Worm (Caenorhabditis elegans): ENCODE measurements around the gene ntl-11.

ntl-11 gene

ce11 chrIV:15476369-15476768, 5.1 kb upstream of the ntl-11 start (continued):
- TF ChIP-seq rpc-1 (optimal IDR thresholded peaks at IDR 0.05), result peak; percentile 65
- TF ChIP-seq rpc-1 (tag; optimal IDR thresholded peaks at IDR 0.05), result peak; percentile 74
- peak; percentile 37 for TF ChIP-seq madf-10 (tag; optimal IDR thresholded peaks at IDR 0.05)
- TF ChIP-seq cebp-2 (GFP tag; IDR thresholded peaks at IDR 0.05), result no peak
- no peak for TF ChIP-seq let-526 (GFP tag; IDR thresholded peaks at IDR 0.05)
- TF ChIP-seq madf-8 (GFP tag; conservative IDR thresholded peaks at IDR 0.05), result no peak
- peak; percentile 15 for TF ChIP-seq nhr-80 (tag; optimal IDR thresholded peaks at IDR 0.05)
- peak; percentile 51 for TF ChIP-seq hmg-1.2 (GFP tag; IDR thresholded peaks at IDR 0.05)
- TF ChIP-seq nhr-90 (tag; optimal IDR thresholded peaks at IDR 0.05), result peak; percentile 61

- TF ChIP-seq ekl-4 (GFP tag; IDR thresholded peaks at IDR 0.05) (no peak), dpff-1 (tag; optimal IDR thresholded peaks at IDR 0.05) (no peak), nhr-80 (tag; optimal IDR thresholded peaks at IDR 0.05) (no peak), F23B12.7 (tag; optimal IDR thresholded peaks at IDR 0.05; ENCODE audit: insufficient read depth) (no peak), pbrm-1 (GFP tag; IDR thresholded peaks at IDR 0.05) (no peak), mel-28 (tag; optimal IDR thresholded peaks at IDR 0.05; ENCODE audit: borderline replicate concordance) (no peak), lir-1 (GFP tag; conservative IDR thresholded peaks at IDR 0.05) (no peak), nhr-27 (tag; optimal IDR thresholded peaks at IDR 0.05) (no peak), tbp1 (GFP tag; optimal IDR thresholded peaks at IDR 0.05) (no peak), ztf-22 (GFP tag; optimal IDR thresholded peaks at IDR 0.05) (no peak), attf-6 (GFP tag; IDR thresholded peaks at IDR 0.05) (no peak), nhr-90 (tag; optimal IDR thresholded peaks at IDR 0.05) (no peak), lin-54 (GFP tag; optimal IDR thresholded peaks at IDR 0.05) (no peak), nfyb-1 (GFP tag; IDR thresholded peaks at IDR 0.05) (no peak), F52B5.7 (tag; optimal IDR thresholded peaks at IDR 0.05) (no peak), snpc-4 (GFP tag; optimal IDR thresholded peaks at IDR 0.05) (no peak), snpc-4 (tag; optimal IDR thresholded peaks at IDR 0.05) (no peak), ceh-100 (GFP tag; IDR thresholded peaks at IDR 0.05) (no peak), egrh-3 (GFP tag; IDR thresholded peaks at IDR 0.05) (no peak), B0261.1 (tag; optimal IDR thresholded peaks at IDR 0.05) (no peak), tlf-1 (GFP tag; optimal IDR thresholded peaks at IDR 0.05) (no peak)
Measured at ce11 chrIV:15475829-15476228, 4.5 kb upstream of the ntl-11 start.

- TF ChIP-seq ceh-27 (GFP tag; optimal IDR thresholded peaks at IDR 0.05), result no peak
- peak; percentile 42; the same call in 1 of the 2 replicates for TF ChIP-seq D2030.7 (GFP tag; IDR thresholded peaks at IDR 0.05)
- peak; percentile 39 for TF ChIP-seq him-1 (tag; optimal IDR thresholded peaks at IDR 0.05)
- TF ChIP-seq pbrm-1 (GFP tag; IDR thresholded peaks at IDR 0.05), result peak; percentile 48; the same call in 1 of the 2 replicates
- peak; percentile 75 for TF ChIP-seq ztf-18 (tag; optimal IDR thresholded peaks at IDR 0.05)
- peak; percentile 43 for TF ChIP-seq F49E8.2 (tag; optimal IDR thresholded peaks at IDR 0.05; ENCODE audit: insufficient read depth)
- TF ChIP-seq nfya-2 (GFP tag; IDR thresholded peaks at IDR 0.05), result no peak
- no peak for TF ChIP-seq sdz-38 (tag; optimal IDR thresholded peaks at IDR 0.05)
- TF ChIP-seq nhr-80 (tag; optimal IDR thresholded peaks at IDR 0.05), result no peak
- no peak for TF ChIP-seq pha-4 (tag; optimal IDR thresholded peaks at IDR 0.05)
- no peak for TF ChIP-seq F10E7.11 (tag; optimal IDR thresholded peaks at IDR 0.05)
- no peak for TF ChIP-seq ceh-91 (GFP tag; IDR thresholded peaks at IDR 0.05)
- TF ChIP-seq ekl-4 (GFP tag; IDR thresholded peaks at IDR 0.05), result no peak
- TF ChIP-seq ztf-28 (GFP tag; IDR thresholded peaks at IDR 0.05), result no peak
- no peak for TF ChIP-seq ztf-26 (tag; optimal IDR thresholded peaks at IDR 0.05)
- no peak for TF ChIP-seq mxl-1 (tag; optimal IDR thresholded peaks at IDR 0.05)
- TF ChIP-seq nhr-90 (tag; optimal IDR thresholded peaks at IDR 0.05), result peak; percentile 12
- no peak for TF ChIP-seq dox-1 (GFP tag; IDR thresholded peaks at IDR 0.05)
- TF ChIP-seq Y67H2A.10 (GFP tag; conservative IDR thresholded peaks at IDR 0.05), result no peak
- no peak for TF ChIP-seq snpc-4 (GFP tag; optimal IDR thresholded peaks at IDR 0.05)
- peak in 3 of 4 experiments; percentile 25 to 88 (median 46) for TF ChIP-seq snpc-4 (tag; optimal IDR thresholded peaks at IDR 0.05)
- TF ChIP-seq F52B5.7 (tag; optimal IDR thresholded peaks at IDR 0.05), result no peak
- no peak for TF ChIP-seq C06A6.2 (GFP tag; conservative IDR thresholded peaks at IDR 0.05)
- no peak for TF ChIP-seq lin-35 (GFP tag; optimal IDR thresholded peaks at IDR 0.05)
- TF ChIP-seq aptf-3 (GFP tag; IDR thresholded peaks at IDR 0.05), result no peak
- no peak for TF ChIP-seq cebp-2 (GFP tag; IDR thresholded peaks at IDR 0.05)
Measured at ce11 chrIV:15473588-15474271, 2.4 kb upstream of the ntl-11 start, which contains the start of gene Y73F8A.26. TSS of gene Y73F8A.26 (plus strand) at chrIV:15473660.

Measured in whole organism, young adult.